Fruit fly (Drosophila melanogaster) whole organism, prepupa: Measurements from ENCODE around the gene CG45263.

Source experiments
- Blimp-1 ChIP-seq: fragments of 200-800 bp; sonication (Bioruptor generic); optimal IDR thresholded peaks from 3 replicates; lab custom pipeline; 2017; ENCODE audit warnings: missing biosample characterization, missing genetic modification characterization, mild to moderate bottlenecking, moderate library complexity, missing genetic modification reagents
- CG1621 ChIP-seq: fragments of 200-800 bp; sonication (Bioruptor generic); optimal IDR thresholded peaks from 3 replicates; lab custom pipeline; 2018; ENCODE audit warnings: missing biosample characterization, mild to moderate bottlenecking, missing genetic modification characterization
- Gug ChIP-seq: fragments of 200-800 bp; sonication (Bioruptor generic); IDR thresholded peaks from 2 replicates; pipeline ENCODE4 v1.3.6; 2022; ENCODE audit warnings: missing biosample characterization, missing genetic modification characterization
- Hr39 ChIP-seq: fragments of 200-800 bp; sonication (Bioruptor generic); optimal IDR thresholded peaks from 2 replicates; lab custom pipeline; 2016; ENCODE audit warnings: missing biosample characterization, missing genetic modification characterization
- acj6 ChIP-seq: fragments of 200-800 bp; sonication (Bioruptor generic); optimal IDR thresholded peaks from 3 replicates; lab custom pipeline; 2016; ENCODE audit warnings: missing biosample characterization, missing genetic modification characterization
- dac ChIP-seq: fragments of 200-800 bp; sonication (Bioruptor generic); optimal IDR thresholded peaks from 2 replicates; lab custom pipeline; 2017; ENCODE audit warnings: missing biosample characterization, mild to moderate bottlenecking, missing genetic modification characterization
- fd85E ChIP-seq: fragments of 200-800 bp; sonication (Bioruptor generic); optimal IDR thresholded peaks from 3 replicates; lab custom pipeline; 2016; ENCODE audit warnings: missing biosample characterization, missing genetic modification characterization
- vri ChIP-seq: fragments of 200-800 bp; sonication (Bioruptor generic); optimal IDR thresholded peaks from 3 replicates; lab custom pipeline; 2016; ENCODE audit warnings: missing biosample characterization, mild to moderate bottlenecking, missing genetic modification characterization

dm6 chr3R:8456461-8456860, 21.0 kb downstream of the CG45263 start:
- TF ChIP-seq CG1621 (tag; lab: Kevin White, UChicago) (no peak), acj6 (GFP tag; lab: Kevin White, UChicago) (no peak), Hr39 (no peak), vri (GFP tag; lab: Kevin White, UChicago) (no peak), fd85E (no peak), Gug (GFP tag; lab: Robert Waterston, UW) (no peak), Blimp-1 (GFP tag; lab: Kevin White, UChicago) (no peak), dac (no peak)
